Worm (Caenorhabditis elegans): ENCODE results near the gene ZK546.2.

ce11 chrII:4905331-4905730 lies 40.5 kb upstream of the ZK546.2 start:
- TF ChIP-seq C08G9.2 (tag; optimal IDR thresholded peaks at IDR 0.05) = no peak
- no peak for TF ChIP-seq ceh-18 (tag; optimal IDR thresholded peaks at IDR 0.05)
- no peak for TF ChIP-seq pax-1 (tag; optimal IDR thresholded peaks at IDR 0.05)
- no peak for TF ChIP-seq hlh-8 (tag; optimal IDR thresholded peaks at IDR 0.05)
- no peak for TF ChIP-seq dmd-4 (tag; optimal IDR thresholded peaks at IDR 0.05; ENCODE audit: borderline replicate concordance)
- no peak for TF ChIP-seq unc-3 (GFP tag; conservative IDR thresholded peaks at IDR 0.05)
- no peak for TF ChIP-seq unc-3 (tag; optimal IDR thresholded peaks at IDR 0.05)
- TF ChIP-seq dve-1 (tag; optimal IDR thresholded peaks at IDR 0.05) = no peak
- no peak for TF ChIP-seq lin-11 (tag; optimal IDR thresholded peaks at IDR 0.05)
- TF ChIP-seq tbx-2 (tag; optimal IDR thresholded peaks at IDR 0.05) = no peak
- TF ChIP-seq K02D7.2 (tag; optimal IDR thresholded peaks at IDR 0.05) = no peak
- no peak for TF ChIP-seq sdc-2 (tag; optimal IDR thresholded peaks at IDR 0.05)
- TF ChIP-seq elt-2 (tag; optimal IDR thresholded peaks at IDR 0.05) = no peak
- no peak for TF ChIP-seq pag-3 (tag; optimal IDR thresholded peaks at IDR 0.05; ENCODE audit: borderline replicate concordance)
- TF ChIP-seq ama-1 (optimal IDR thresholded peaks at IDR 0.05) = no peak
